Worm (Caenorhabditis elegans) whole organism, late embryonic: ENCODE data around the gene his-40.

Source experiments
- Y22D7AL.16 ChIP-seq: sonication (generic microtip); optimal IDR thresholded peaks from 2 replicates; lab custom pipeline; 2016; ENCODE audit warnings: missing genetic modification characterization, missing compliant biosample characterization
- dve-1 ChIP-seq: sonication (generic microtip); optimal IDR thresholded peaks from 2 replicates; lab custom pipeline; 2017; ENCODE audit warnings: antibody characterized with exemption, mild to moderate bottlenecking, missing genetic modification characterization, missing compliant biosample characterization
- nhr-11 ChIP-seq: fragments of 150-350 bp; optimal IDR thresholded peaks from 2 replicates; lab custom pipeline; 2014; ENCODE audit warnings: missing biosample characterization, missing genetic modification characterization
- pqm-1 ChIP-seq: sonication (generic microtip); optimal IDR thresholded peaks from 2 replicates; lab custom pipeline; 2016; ENCODE audit warnings: missing genetic modification characterization, missing compliant biosample characterization

ce11 chrX:7343218-7343617 is 33.3 kb downstream of the his-40 start:
- TF ChIP-seq dve-1 (no peak), Y22D7AL.16 (tag; lab: Kevin White, UChicago) (no peak), nhr-11 (no peak), pqm-1 (tag; lab: Kevin White, UChicago) (no peak)
